Worm (Caenorhabditis elegans) whole organism, L2 larva: ENCODE data around the gene klp-11.

Source experiments
- ama-1 ChIP-seq: fragments of 150-350 bp; optimal IDR thresholded peaks from 2 replicates; lab custom pipeline; 2018; ENCODE audit warnings: inconsistent platforms
- nhr-23 ChIP-seq: fragments of 150-350 bp; optimal IDR thresholded peaks from 2 replicates; lab custom pipeline; 2014; ENCODE audit warnings: missing biosample characterization, missing genetic modification reagents, missing genetic modification characterization
- nhr-25 ChIP-seq: fragments of 150-350 bp; sonication (generic microtip); optimal IDR thresholded peaks from 3 replicates; lab custom pipeline; 2014; ENCODE audit warnings: missing biosample characterization, missing genetic modification characterization

DNA sequence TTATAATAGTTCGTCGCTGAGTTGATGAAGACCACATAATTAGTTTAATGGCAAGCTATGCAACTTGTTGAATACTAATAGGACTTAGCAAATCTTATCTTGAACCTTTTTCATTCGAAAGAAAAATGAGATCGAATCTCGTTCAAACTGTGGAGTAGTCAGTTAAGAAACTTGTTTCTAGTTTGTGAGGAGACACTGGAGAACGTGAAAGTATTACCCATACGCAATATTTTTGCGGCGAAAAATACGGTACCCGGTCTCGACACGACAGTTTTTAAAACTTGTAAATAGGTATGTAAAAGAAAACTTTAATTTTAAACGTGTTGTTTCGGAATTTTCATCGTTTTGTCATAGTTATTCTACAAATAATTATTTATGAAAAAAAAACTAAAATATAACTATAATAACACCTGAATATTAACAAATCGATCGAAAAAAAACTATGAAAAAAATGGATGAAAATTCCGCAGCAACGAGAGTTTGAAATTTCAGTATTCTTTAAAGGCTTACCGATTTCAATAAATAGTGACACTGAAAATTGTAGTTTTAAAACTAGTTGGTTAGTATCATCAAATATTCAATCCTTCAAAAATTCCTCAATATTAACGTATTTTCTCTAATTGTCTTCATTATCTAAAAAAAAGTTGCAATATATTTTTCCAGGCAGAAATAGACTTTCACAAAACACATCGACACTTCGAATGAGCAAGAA, 16.1 kb downstream of the klp-11 start, which contains the start of the genes F20C5.7 and parg-1:
- TF ChIP-seq nhr-23 (no peak), nhr-25 (tag; lab: Kevin White, UChicago) (no peak), ama-1 (lab: Kevin White, UChicago) (no peak)
